Worm (Caenorhabditis elegans) whole organism, young adult: ENCODE measurements around the gene srt-12.

Source experiments
- C17E4.6 ChIP-seq: fragments of 200-800 bp; sonication (Bioruptor generic); IDR thresholded peaks from 2 replicates; pipeline ENCODE4 v1.3.6; 2022; ENCODE audit warnings: missing genetic modification reagents, missing genetic modification characterization, missing compliant biosample characterization
- F52B5.7 ChIP-seq: sonication (generic microtip); optimal IDR thresholded peaks from 2 replicates; lab custom pipeline; 2016; ENCODE audit warnings: mild to moderate bottlenecking, missing genetic modification characterization, missing compliant biosample characterization
- F57A8.1 ChIP-seq: fragments of 200-800 bp; sonication (Bioruptor generic); optimal IDR thresholded peaks from 2 replicates; lab custom pipeline; 2018; ENCODE audit warnings: mild to moderate bottlenecking, missing genetic modification characterization, moderate library complexity, missing compliant biosample characterization
- Y79H2A.3 ChIP-seq: fragments of 200-800 bp; sonication (Bioruptor generic); conservative IDR thresholded peaks from 2 replicates; pipeline ENCODE4 v1.3.6; 2022; ENCODE audit warnings: missing genetic modification reagents, missing genetic modification characterization, missing compliant biosample characterization
- attf-5 ChIP-seq: fragments of 200-800 bp; sonication (Bioruptor generic); optimal IDR thresholded peaks from 2 replicates; lab custom pipeline; 2018; ENCODE audit warnings: mild to moderate bottlenecking, missing genetic modification characterization, missing compliant biosample characterization
- ceh-40 ChIP-seq: fragments of 200-800 bp; sonication (Bioruptor generic); IDR thresholded peaks from 2 replicates; pipeline ENCODE4 v1.3.6; 2022; ENCODE audit warnings: missing genetic modification characterization, missing compliant biosample characterization
- him-1 ChIP-seq: sonication (generic microtip); optimal IDR thresholded peaks from 2 replicates; lab custom pipeline; 2016; ENCODE audit warnings: missing genotype, missing genetic modification reagents, missing genetic modification characterization, missing compliant biosample characterization
- hrde-1 ChIP-seq: sonication (generic microtip); optimal IDR thresholded peaks from 2 replicates; lab custom pipeline; 2016; ENCODE audit warnings: missing genetic modification characterization, mild to moderate bottlenecking, missing compliant biosample characterization, moderate library complexity, missing genotype, missing genetic modification reagents, borderline replicate concordance
- lin-35 ChIP-seq, 3 experiments: fragments of 150-350 bp in 2 of 3; sonication (generic microtip) in 1 of 3; optimal IDR thresholded peaks; 2 replicates each; lab custom pipeline; 2014 to 2018; ENCODE audit warnings: missing biosample characterization in 3 of 3, missing genetic modification characterization in 3 of 3, missing genetic modification reagents in 3 of 3
- lin-40 ChIP-seq: sonication (generic microtip); optimal IDR thresholded peaks from 2 replicates; lab custom pipeline; 2016; ENCODE audit warnings: missing genetic modification characterization, mild to moderate bottlenecking, missing compliant biosample characterization, missing genotype, missing genetic modification reagents
- madf-8 ChIP-seq: fragments of 200-800 bp; sonication (Bioruptor generic); conservative IDR thresholded peaks from 2 replicates; pipeline ENCODE4 v1.3.6; 2022; ENCODE audit warnings: missing genetic modification reagents, missing genetic modification characterization, missing compliant biosample characterization
- mcd-1 ChIP-seq: fragments of 200-800 bp; sonication (Bioruptor generic); IDR thresholded peaks from 2 replicates; pipeline ENCODE4 v1.3.6; 2022; ENCODE audit warnings: missing genetic modification reagents, missing genetic modification characterization, missing compliant biosample characterization
- unc-130 ChIP-seq: sonication (generic microtip); optimal IDR thresholded peaks from 2 replicates; lab custom pipeline; 2016; ENCODE audit warnings: missing genetic modification reagents, missing genetic modification characterization, missing compliant biosample characterization
- ztf-26 ChIP-seq: sonication (generic microtip); optimal IDR thresholded peaks from 2 replicates; lab custom pipeline; 2017; ENCODE audit warnings: missing genetic modification characterization, missing compliant biosample characterization

The srt-12 gene

DNA sequence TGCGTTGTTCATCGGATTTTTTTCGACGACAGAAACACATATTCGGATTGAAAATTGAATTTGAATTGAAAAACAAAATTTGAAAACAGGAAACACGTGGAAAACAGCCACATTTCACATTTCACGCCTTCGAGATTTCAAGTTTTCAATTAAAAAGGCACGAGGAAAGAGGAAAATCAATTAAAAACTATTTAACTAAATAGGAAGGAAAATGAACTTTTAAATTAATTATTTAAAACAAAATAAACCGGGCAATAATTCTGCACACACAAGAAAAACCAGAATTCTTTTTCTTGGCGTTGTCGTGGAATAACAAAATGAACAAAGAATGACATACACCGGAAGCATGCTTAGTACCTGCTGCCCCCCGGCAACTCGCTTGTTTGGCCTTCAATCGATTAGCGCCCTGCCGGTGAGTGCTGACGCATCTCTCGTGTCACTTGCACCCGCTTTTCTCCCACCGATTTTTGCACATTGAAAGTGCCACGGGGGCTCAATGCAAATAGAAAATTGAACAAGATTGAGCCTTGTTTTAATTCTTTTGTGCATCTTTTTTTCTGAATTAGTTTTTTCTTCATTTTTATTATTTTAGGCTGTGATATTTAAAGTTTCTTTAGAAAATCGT is 47.6 kb downstream of the srt-12 start, which contains the start of gene Y45G5AM.9 (continued):
- no peak for TF ChIP-seq Y79H2A.3 (GFP tag; lab: Robert Waterston, UW)
- peak; percentile 79 for TF ChIP-seq attf-5 (GFP tag; lab: Kevin White, UChicago)
- peak in 1 of 3 experiments; percentile 74 for TF ChIP-seq lin-35 (GFP tag; optimal IDR thresholded peaks at IDR 0.05; lab: Kevin White, UChicago)
- no peak for TF ChIP-seq ceh-40 (GFP tag; lab: Robert Waterston, UW)
- TF ChIP-seq unc-130 (GFP tag; lab: Kevin White, UChicago) = no peak
- no peak for TF ChIP-seq F57A8.1 (GFP tag; lab: Kevin White, UChicago)
- TF ChIP-seq mcd-1 = peak; percentile 79
- no peak for TF ChIP-seq madf-8
- no peak for TF ChIP-seq him-1 (tag; lab: Kevin White, UChicago)
- TF ChIP-seq hrde-1 (tag; lab: Kevin White, UChicago) = no peak

DNA sequence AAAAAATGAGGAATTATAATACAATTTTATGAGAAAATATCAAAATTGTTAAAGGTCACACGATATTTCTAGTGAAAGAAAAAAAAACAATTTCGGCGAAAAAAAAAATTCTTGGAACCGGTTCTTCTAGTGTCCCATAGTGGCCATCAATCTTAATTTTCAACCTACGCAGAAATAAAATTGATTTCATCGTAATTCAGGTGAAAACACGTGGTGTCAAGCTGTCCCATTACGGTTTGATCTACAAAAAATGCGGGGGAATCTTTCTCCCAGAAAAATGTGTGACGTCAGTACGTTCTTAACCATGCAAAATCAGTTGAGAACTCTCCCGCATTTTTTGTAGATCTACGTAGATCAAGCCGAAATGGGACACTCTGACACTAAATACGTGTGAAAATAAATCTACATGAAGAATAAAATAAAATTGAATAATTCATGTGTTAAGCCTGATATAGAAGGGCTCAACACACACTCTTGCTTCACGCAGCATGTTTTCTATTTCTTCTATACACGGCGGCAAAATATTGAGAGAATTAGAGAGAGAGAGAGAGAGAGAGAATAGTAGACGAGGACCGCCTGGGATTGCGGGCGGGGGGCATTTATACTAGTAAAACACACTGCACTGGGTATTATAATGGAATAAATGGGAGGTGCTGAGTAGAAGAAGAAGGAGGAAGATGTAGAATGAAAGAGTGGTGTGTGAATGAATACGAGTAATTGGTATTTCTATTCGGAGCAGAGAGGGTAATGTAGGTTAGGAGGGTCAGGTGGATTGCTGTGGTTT is 49.5 kb downstream of the srt-12 start:
- no peak for TF ChIP-seq F52B5.7 (tag; lab: Kevin White, UChicago)
- TF ChIP-seq lin-35 (GFP tag; optimal IDR thresholded peaks at IDR 0.05; lab: Kevin White, UChicago) = peak in 1 of 3 experiments; percentile 20
- no peak for TF ChIP-seq mcd-1
- peak; percentile 24 for TF ChIP-seq lin-40
- TF ChIP-seq attf-5 (GFP tag; lab: Kevin White, UChicago) = no peak
- TF ChIP-seq ztf-26 = peak; percentile 66
- no peak for TF ChIP-seq C17E4.6 (GFP tag; lab: Robert Waterston, UW)
